Fruit fly (Drosophila melanogaster) whole organism, adult: ENCODE measurements around the gene CG42335.

Experiments used
- CG14711 ChIP-seq: fragments of 200-800 bp; sonication (Bioruptor generic); optimal IDR thresholded peaks from 2 replicates; lab custom pipeline; 2018; ENCODE audit warnings: missing biosample characterization, mild to moderate bottlenecking, missing genetic modification characterization, moderate library complexity
- CG7045 ChIP-seq: fragments of 200-800 bp; sonication (Bioruptor generic); optimal IDR thresholded peaks from 2 replicates; lab custom pipeline; 2017; ENCODE audit warnings: missing biosample characterization, mild to moderate bottlenecking, missing genetic modification characterization
- Crg-1 ChIP-seq: fragments of 200-800 bp; sonication (Bioruptor generic); optimal IDR thresholded peaks from 2 replicates; lab custom pipeline; 2016; ENCODE audit warnings: missing biosample characterization, missing genetic modification characterization
- Hr96 ChIP-seq: fragments of 200-800 bp; sonication (Bioruptor generic); optimal IDR thresholded peaks from 2 replicates; lab custom pipeline; 2016; ENCODE audit warnings: missing biosample characterization, missing genetic modification characterization
- Mnt ChIP-seq: fragments of 200-800 bp; sonication (Bioruptor generic); optimal IDR thresholded peaks from 2 replicates; lab custom pipeline; 2016; ENCODE audit warnings: missing biosample characterization, mild to moderate bottlenecking, missing genetic modification characterization
- bab1 ChIP-seq: fragments of 200-800 bp; sonication (Bioruptor generic); optimal IDR thresholded peaks from 3 replicates; lab custom pipeline; 2019; ENCODE audit warnings: missing biosample characterization, mild to moderate bottlenecking, missing genetic modification characterization, moderate library complexity
- cnc ChIP-seq, 2 experiments: fragments of >200 bp; optimal IDR thresholded peaks; 2 replicates each; lab custom pipeline; 2017
- kay ChIP-seq: fragments of 200-800 bp; sonication (Bioruptor generic); peaks from one replicate; lab custom pipeline; 2016; ENCODE audit warnings: missing biosample characterization, missing genetic modification characterization, borderline replicate concordance
- pad ChIP-seq: fragments of 200-800 bp; sonication (Bioruptor generic); optimal IDR thresholded peaks from 3 replicates; lab custom pipeline; 2017; ENCODE audit warnings: missing biosample characterization, missing genetic modification characterization, mild to moderate bottlenecking, moderate library complexity, missing genetic modification reagents
- tj ChIP-seq: fragments of 200-800 bp; sonication (Bioruptor generic); optimal IDR thresholded peaks from 3 replicates; lab custom pipeline; 2017; ENCODE audit warnings: missing biosample characterization, mild to moderate bottlenecking, missing genetic modification characterization, moderate library complexity

DNA sequence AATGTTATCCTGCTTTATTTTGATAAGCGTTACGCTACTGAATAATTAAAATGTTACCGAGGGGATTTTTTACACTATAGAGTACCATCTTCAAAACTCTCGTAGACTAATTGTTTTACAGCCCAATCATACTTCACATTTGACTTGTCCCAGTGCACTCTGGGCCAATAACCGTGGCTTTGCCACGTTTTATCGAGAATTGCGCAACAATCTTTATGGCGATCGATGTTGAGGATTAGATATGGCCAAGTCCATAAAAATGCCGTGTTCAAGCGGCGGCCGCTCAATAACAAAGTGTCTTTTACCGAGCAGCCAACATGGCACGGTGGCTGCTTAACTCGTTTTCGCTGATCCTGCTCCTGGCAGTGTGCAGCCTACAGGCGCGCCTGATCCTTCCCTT lies 13.6 kb upstream of the CG42335 start, which contains the start of gene CG31343:
- TF ChIP-seq Hr96 (GFP tag; lab: Kevin White, UChicago) (no peak), CG14711 (tag; lab: Kevin White, UChicago) (no peak), cnc (optimal IDR thresholded peaks at IDR 0.05; lab: Kevin White, UChicago) (no peak), Crg-1 (no peak), tj (GFP tag; lab: Kevin White, UChicago) (no peak), kay (no peak), pad (GFP tag; lab: Kevin White, UChicago) (no peak), Mnt (no peak), bab1 (GFP tag; lab: Kevin White, UChicago) (no peak), CG7045 (no peak)
